Worm (Caenorhabditis elegans): ENCODE measurements around the gene ifas-2.

The ifas-2 gene

DNA sequence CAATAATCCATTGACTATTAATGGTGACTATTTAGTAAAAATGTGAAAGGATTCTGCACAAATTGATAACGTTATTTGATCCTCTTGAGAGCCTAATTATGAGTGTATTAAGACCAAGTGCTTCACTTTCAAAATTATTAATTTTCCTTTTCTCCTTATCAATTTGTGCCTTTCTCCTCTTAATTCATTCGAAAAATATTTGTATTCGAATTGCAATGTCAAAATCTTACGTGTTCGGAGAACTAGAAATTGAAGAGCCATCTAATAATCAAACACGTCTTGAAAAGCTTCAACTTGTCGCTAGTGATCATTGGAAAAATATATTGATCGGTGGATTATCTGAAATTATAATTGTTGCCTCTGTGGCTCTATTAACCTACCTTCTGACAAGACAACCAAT lies 40.2 kb downstream of the ifas-2 start, which contains the start of the genes clec-36 and clec-26:
Gene clec-36 (minus strand): TSS at position 101 of the 400 bp plus-strand sequence.
Gene clec-26 (plus strand): TSS at position 114 of the 400 bp plus-strand sequence.
- TF ChIP-seq dao-5 (tag; optimal IDR thresholded peaks at IDR 0.05) (no peak), him-1 (tag; optimal IDR thresholded peaks at IDR 0.05) (no peak), W03F9.2 (tag; optimal IDR thresholded peaks at IDR 0.05) (no peak)

DNA sequence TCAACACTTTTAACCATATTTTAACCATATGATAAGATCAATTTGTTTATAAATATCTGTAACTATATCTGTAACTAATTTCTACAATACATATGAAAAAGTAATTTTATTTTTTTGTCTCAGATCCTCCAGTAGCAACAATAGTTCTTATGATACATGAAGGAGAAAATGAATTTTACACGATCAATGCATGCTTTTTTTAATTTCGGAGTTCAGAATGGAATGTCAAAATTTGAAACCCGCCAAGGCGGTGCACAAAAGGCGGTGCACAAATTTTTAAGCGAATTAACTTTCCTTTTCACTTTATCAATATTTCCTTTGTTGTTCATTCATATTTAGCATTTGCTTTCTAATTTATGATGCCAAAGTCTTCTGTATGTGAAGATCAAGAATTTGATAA lies 45.7 kb downstream of the ifas-2 start, which contains the start of gene clec-25:
Gene clec-25 (plus strand): TSS at position 301 of the 400 bp plus-strand sequence.
- TF ChIP-seq W03F9.2 (tag; optimal IDR thresholded peaks at IDR 0.05) (no peak), dao-5 (tag; optimal IDR thresholded peaks at IDR 0.05) (no peak), him-1 (tag; optimal IDR thresholded peaks at IDR 0.05) (no peak)

DNA sequence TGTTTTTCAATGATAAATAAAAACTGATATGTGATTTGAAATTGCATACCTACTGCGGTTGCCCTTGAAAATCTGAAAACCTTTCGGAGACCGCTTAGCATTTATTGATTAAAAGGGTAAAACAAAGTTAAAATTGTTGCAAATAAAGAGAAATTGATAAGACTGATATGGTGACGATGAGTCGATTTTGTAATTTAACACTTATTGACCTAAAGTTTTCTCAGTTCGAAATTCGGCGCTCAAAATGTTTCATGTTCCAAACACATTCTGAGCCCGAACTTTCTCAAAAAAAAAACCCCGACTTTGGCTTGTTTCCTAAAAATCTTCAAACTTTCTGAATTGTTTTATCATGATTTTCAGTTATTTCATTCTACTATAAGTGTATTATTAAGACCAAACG lies 47.7 kb downstream of the ifas-2 start, which contains the start of gene clec-40:
Gene clec-40 (minus strand): TSS at position 101 of the 400 bp plus-strand sequence.
- TF ChIP-seq W03F9.2 (tag; optimal IDR thresholded peaks at IDR 0.05) (no peak), him-1 (tag; optimal IDR thresholded peaks at IDR 0.05) (no peak), dao-5 (tag; optimal IDR thresholded peaks at IDR 0.05) (no peak)

DNA sequence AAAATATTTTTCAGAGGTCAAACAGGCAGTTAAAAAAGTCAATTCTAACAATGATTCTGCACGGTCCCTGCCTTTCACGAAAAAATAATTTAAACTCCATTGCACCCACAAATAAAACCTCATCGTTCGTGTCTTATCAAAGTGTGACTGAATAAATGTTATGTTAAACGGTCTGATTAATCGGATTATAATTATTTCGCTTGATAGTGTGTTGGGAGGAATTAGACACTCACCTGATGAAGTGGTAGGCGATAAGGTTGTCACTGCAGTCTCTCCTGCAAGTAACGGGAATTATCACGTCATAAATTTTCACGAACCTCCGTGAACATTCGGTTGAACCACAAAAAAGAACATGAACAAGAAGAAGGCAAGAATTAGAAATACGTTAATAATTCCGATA lies 48.4 kb downstream of the ifas-2 start:
- TF ChIP-seq dao-5 (tag; optimal IDR thresholded peaks at IDR 0.05), result no peak
- TF ChIP-seq him-1 (tag; optimal IDR thresholded peaks at IDR 0.05), result no peak
- no peak for TF ChIP-seq W03F9.2 (tag; optimal IDR thresholded peaks at IDR 0.05)

DNA sequence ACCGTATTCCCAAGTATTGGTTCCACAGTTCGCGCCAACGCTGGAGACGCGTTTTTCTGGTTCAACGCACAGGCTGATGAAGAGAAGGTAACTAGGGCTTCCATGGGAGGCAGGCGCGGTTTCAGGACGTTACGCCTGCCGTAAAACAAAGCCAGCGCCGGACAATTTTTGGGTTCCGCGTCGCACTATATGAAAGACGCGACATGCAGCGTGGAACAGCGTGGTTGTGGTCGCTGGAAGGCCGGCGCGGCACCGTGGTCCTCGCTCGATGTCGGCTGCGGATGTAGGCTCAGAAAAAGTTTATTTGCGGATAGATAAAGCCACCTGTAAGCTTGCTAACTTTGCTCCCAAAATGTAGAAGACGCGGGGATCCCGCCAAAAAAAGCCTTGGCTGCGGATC lies 50.3 kb downstream of the ifas-2 start:
- TF ChIP-seq W03F9.2 (tag; optimal IDR thresholded peaks at IDR 0.05), result no peak
- no peak for TF ChIP-seq dao-5 (tag; optimal IDR thresholded peaks at IDR 0.05)
- no peak for TF ChIP-seq him-1 (tag; optimal IDR thresholded peaks at IDR 0.05)
